Worm (Caenorhabditis elegans) whole organism, L4 larva: ENCODE data around the gene mes-6.

Experiments
- F26F4.8 ChIP-seq: fragments of 200-800 bp; sonication (Bioruptor generic); conservative IDR thresholded peaks from 2 replicates; pipeline ENCODE4 v1.3.6; 2022; ENCODE audit warnings: missing genetic modification characterization, missing compliant biosample characterization
- R02D3.7 ChIP-seq: fragments of 150-350 bp; sonication (generic microtip); optimal IDR thresholded peaks from 3 replicates; lab custom pipeline; 2014; ENCODE audit warnings: missing biosample characterization, missing genetic modification characterization
- T26A8.4 ChIP-seq: fragments of 200-800 bp; sonication (Bioruptor generic); IDR thresholded peaks from 2 replicates; pipeline ENCODE4 v1.3.6; 2022; ENCODE audit warnings: missing genetic modification characterization, missing compliant biosample characterization
- Y105C5A.15 ChIP-seq: fragments of 200-800 bp; sonication (Bioruptor generic); IDR thresholded peaks from 2 replicates; pipeline ENCODE4 v1.3.6; 2022; ENCODE audit warnings: missing genetic modification characterization, missing compliant biosample characterization
- ZK337.2 ChIP-seq: fragments of 200-800 bp; sonication (Bioruptor generic); IDR thresholded peaks from 2 replicates; pipeline ENCODE4 v1.3.6; 2022; ENCODE audit warnings: missing genetic modification reagents, missing genetic modification characterization, missing compliant biosample characterization
- aha-1 ChIP-seq: fragments of 150-350 bp; peaks from one replicate; lab custom pipeline; 2014; ENCODE audit warnings: missing biosample characterization, missing genetic modification characterization
- aly-2 ChIP-seq: sonication (generic microtip); optimal IDR thresholded peaks from 2 replicates; lab custom pipeline; 2018; ENCODE audit warnings: missing biosample characterization, missing genetic modification characterization
- attf-4 ChIP-seq: sonication (generic microtip); optimal IDR thresholded peaks from 3 replicates; lab custom pipeline; 2017; ENCODE audit warnings: missing biosample characterization, missing genetic modification characterization
- ceh-20 ChIP-seq: fragments of 200-800 bp; sonication (Bioruptor generic); IDR thresholded peaks from 2 replicates; pipeline ENCODE4 v1.3.6; 2022; ENCODE audit warnings: missing genetic modification reagents, missing genetic modification characterization, missing compliant biosample characterization
- ceh-28 ChIP-seq: fragments of 150-350 bp; optimal IDR thresholded peaks from 2 replicates; lab custom pipeline; 2014; ENCODE audit warnings: missing biosample characterization, missing genetic modification reagents, missing genetic modification characterization
- ceh-62 ChIP-seq: sonication (generic microtip); optimal IDR thresholded peaks from 2 replicates; lab custom pipeline; 2017; ENCODE audit warnings: missing biosample characterization, missing genetic modification characterization
- ceh-82 ChIP-seq: sonication (generic microtip); optimal IDR thresholded peaks from 2 replicates; lab custom pipeline; 2017; ENCODE audit warnings: missing biosample characterization, missing genetic modification characterization
- daf-16 ChIP-seq, 3 experiments: sonication (generic microtip); optimal IDR thresholded peaks; 2 replicates each; lab custom pipeline; 2016 to 2017; ENCODE audit warnings: missing genetic modification characterization in 3 of 3, missing genetic modification reagents in 3 of 3, mild to moderate bottlenecking in 2 of 3, missing compliant biosample characterization in 2 of 3, missing biosample characterization in 1 of 3, moderate library complexity in 1 of 3
- daf-19 ChIP-seq: fragments of 200-800 bp; sonication (Bioruptor generic); conservative IDR thresholded peaks from 2 replicates; pipeline ENCODE4 v1.3.6; 2022; ENCODE audit warnings: missing genetic modification characterization, missing compliant biosample characterization
- dmd-6 ChIP-seq: fragments of 200-800 bp; sonication (Bioruptor generic); IDR thresholded peaks from 2 replicates; pipeline ENCODE4 v1.3.6; 2022; ENCODE audit warnings: missing genetic modification reagents, missing genetic modification characterization, missing compliant biosample characterization
- dve-1 ChIP-seq: sonication (generic microtip); optimal IDR thresholded peaks from 2 replicates; lab custom pipeline; 2017; ENCODE audit warnings: antibody characterized with exemption, mild to moderate bottlenecking, missing genetic modification characterization, missing compliant biosample characterization; ENCODE audit not compliant: insufficient read depth
- egl-27 ChIP-seq: sonication (generic microtip); optimal IDR thresholded peaks from 3 replicates; lab custom pipeline; 2017; ENCODE audit warnings: missing biosample characterization, missing genetic modification reagents, missing genetic modification characterization
- fos-1 ChIP-seq: fragments of 150-350 bp; optimal IDR thresholded peaks from 2 replicates; lab custom pipeline; 2014; ENCODE audit warnings: missing biosample characterization, missing genetic modification characterization
- gei-8 ChIP-seq: fragments of 200-800 bp; sonication (Bioruptor generic); optimal IDR thresholded peaks from 2 replicates; lab custom pipeline; 2018; ENCODE audit warnings: mild to moderate bottlenecking, missing genetic modification characterization, missing compliant biosample characterization
- hlh-11 ChIP-seq: fragments of 200-800 bp; sonication (Bioruptor generic); optimal IDR thresholded peaks from 2 replicates; lab custom pipeline; 2018; ENCODE audit warnings: mild to moderate bottlenecking, missing genetic modification characterization, missing compliant biosample characterization
- lin-1 ChIP-seq: fragments of 200-800 bp; sonication (Bioruptor generic); IDR thresholded peaks from 2 replicates; pipeline ENCODE4 v1.3.6; 2022; ENCODE audit warnings: missing genetic modification reagents, missing genetic modification characterization, missing compliant biosample characterization
- lin-15B ChIP-seq: fragments of 150-350 bp; sonication (generic microtip); optimal IDR thresholded peaks from 3 replicates; lab custom pipeline; 2014; ENCODE audit warnings: missing biosample characterization, missing genetic modification characterization
- mdl-1 ChIP-seq, 2 experiments: fragments of 150-350 bp in 1 of 2; sonication (generic microtip) in 1 of 2; optimal IDR thresholded peaks; 2 replicates each; lab custom pipeline; 2014 to 2017; ENCODE audit warnings: missing biosample characterization in 2 of 2, missing genetic modification characterization in 2 of 2
- mep-1 ChIP-seq: fragments of 150-350 bp; sonication (generic microtip); optimal IDR thresholded peaks from 3 replicates; lab custom pipeline; 2014; ENCODE audit warnings: missing biosample characterization, missing genetic modification characterization
- mes-2 ChIP-seq: sonication (generic microtip); optimal IDR thresholded peaks from 2 replicates; lab custom pipeline; 2016; ENCODE audit warnings: missing genotype, mild to moderate bottlenecking, missing genetic modification characterization, missing compliant biosample characterization; ENCODE audit not compliant: poor library complexity, severe bottlenecking
- nhr-102 ChIP-seq: sonication (generic microtip); optimal IDR thresholded peaks from 2 replicates; lab custom pipeline; 2016; ENCODE audit warnings: mild to moderate bottlenecking, missing genetic modification characterization, moderate library complexity, missing compliant biosample characterization
- nhr-28 ChIP-seq: fragments of 150-350 bp; optimal IDR thresholded peaks from 2 replicates; lab custom pipeline; 2014; ENCODE audit warnings: missing biosample characterization, missing genetic modification characterization
- nhr-48 ChIP-seq: sonication (generic microtip); optimal IDR thresholded peaks from 2 replicates; lab custom pipeline; 2016; ENCODE audit warnings: mild to moderate bottlenecking, missing genetic modification characterization, missing compliant biosample characterization
- nhr-6 ChIP-seq: fragments of 150-350 bp; optimal IDR thresholded peaks from 2 replicates; lab custom pipeline; 2014; ENCODE audit warnings: missing biosample characterization, missing genetic modification characterization
- nhr-77 ChIP-seq: fragments of 150-350 bp; optimal IDR thresholded peaks from 2 replicates; lab custom pipeline; 2014; ENCODE audit warnings: missing biosample characterization, missing genetic modification characterization
- pha-4 ChIP-seq, 2 experiments: fragments of 150-350 bp in 1 of 2; fragments of 200-800 bp in 1 of 2; sonication (Bioruptor generic) in 1 of 2; IDR thresholded peaks in 1 of 2; optimal IDR thresholded peaks in 1 of 2; 2 replicates each; pipeline versions ENCODE4 v1.3.6 to Lab custom; 2014 to 2022; ENCODE audit warnings: missing genetic modification characterization in 2 of 2, missing genetic modification reagents in 2 of 2, missing biosample characterization in 1 of 2, missing compliant biosample characterization in 1 of 2
- php-3 ChIP-seq: fragments of 200-800 bp; sonication (Bioruptor generic); IDR thresholded peaks from 2 replicates; pipeline ENCODE4 v1.3.6; 2022; ENCODE audit warnings: missing genetic modification reagents, missing genetic modification characterization, missing compliant biosample characterization
- pqm-1 ChIP-seq: sonication (generic microtip); optimal IDR thresholded peaks from 2 replicates; lab custom pipeline; 2017; ENCODE audit warnings: missing biosample characterization, missing genetic modification characterization
- unc-39 ChIP-seq: sonication (generic microtip); optimal IDR thresholded peaks from 2 replicates; lab custom pipeline; 2017; ENCODE audit warnings: missing biosample characterization, missing genetic modification characterization
- zfp-3 ChIP-seq: fragments of 200-800 bp; sonication (Bioruptor generic); conservative IDR thresholded peaks from 2 replicates; pipeline ENCODE4 v1.3.6; 2022; ENCODE audit warnings: missing genetic modification reagents, missing genetic modification characterization, missing compliant biosample characterization

mes-6 gene

DNA sequence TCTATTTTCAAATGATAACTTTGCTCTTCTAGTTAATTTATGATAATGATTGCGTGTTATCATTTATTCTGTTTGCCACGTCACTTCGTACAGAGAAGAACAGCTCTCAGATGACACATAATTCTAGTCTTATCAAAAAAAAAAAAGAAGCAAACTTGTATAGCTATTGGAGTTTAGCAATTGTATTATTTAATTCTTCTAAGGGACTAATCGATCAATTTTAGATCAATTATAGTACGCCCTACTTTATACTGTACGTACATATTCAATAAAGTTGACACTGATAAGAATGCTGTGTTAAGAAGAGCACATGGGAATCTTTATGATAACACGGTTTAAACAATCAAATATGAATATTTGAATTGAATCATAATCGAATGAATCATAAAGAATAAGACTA lies 31.2 kb downstream of the mes-6 start:
- TF ChIP-seq aha-1 (tag; lab: Kevin White, UChicago) (peak; percentile 20), zfp-3 (GFP tag; lab: Robert Waterston, UW) (no peak), dmd-6 (peak; percentile 63; the same call in 1 of the 2 replicates), aly-2 (tag; lab: Kevin White, UChicago) (no peak), fos-1 (peak; percentile 20), nhr-28 (tag; lab: Kevin White, UChicago) (peak; percentile 74), nhr-102 (no peak), ceh-28 (tag; lab: Kevin White, UChicago) (no peak), php-3 (GFP tag; lab: Robert Waterston, UW) (peak; percentile 41; the same call in 1 of the 2 replicates), pqm-1 (peak; percentile 86), dve-1 (tag; lab: Kevin White, UChicago) (peak; percentile 27), nhr-77 (tag; lab: Kevin White, UChicago) (peak; percentile 15), ceh-62 (tag; lab: Kevin White, UChicago) (no peak), pha-4 (GFP tag; IDR thresholded peaks at IDR 0.05; lab: Robert Waterston, UW) (0 out of 2 replicates have a peak, but pooled peaks have one; percentile 38), pha-4 (tag; optimal IDR thresholded peaks at IDR 0.05; lab: Kevin White, UChicago) (no peak), nhr-6 (tag; lab: Kevin White, UChicago) (no peak), nhr-48 (tag; lab: Kevin White, UChicago) (peak; percentile 13), mep-1 (tag; lab: Kevin White, UChicago) (peak; percentile 17), daf-16 (GFP tag; optimal IDR thresholded peaks at IDR 0.05; lab: Kevin White, UChicago) (no peak), daf-16 (tag; optimal IDR thresholded peaks at IDR 0.05; lab: Kevin White, UChicago) (peak; percentile 76), F26F4.8 (GFP tag; lab: Robert Waterston, UW) (no peak), mdl-1 (tag; optimal IDR thresholded peaks at IDR 0.05; lab: Kevin White, UChicago) (peak in 1 of 2 experiments; percentile 23), lin-1 (no peak)

DNA sequence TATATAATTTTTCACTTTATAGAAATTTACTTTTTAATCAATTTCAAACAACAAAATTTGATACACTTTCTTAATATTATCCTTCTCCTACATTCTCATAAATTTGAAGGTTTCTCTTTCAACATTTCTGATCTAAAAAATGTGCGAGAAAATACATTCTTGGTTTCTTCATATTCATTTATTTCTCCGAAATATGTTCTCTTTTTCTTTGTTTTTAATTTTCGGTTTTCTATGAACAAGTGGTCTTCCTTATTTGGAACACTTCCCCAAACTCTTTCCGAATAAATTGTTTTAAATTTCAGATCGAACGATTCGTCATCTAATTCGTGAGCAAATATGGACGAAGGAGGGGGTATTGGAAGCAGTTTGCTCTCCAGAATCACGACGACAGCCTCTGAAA lies 48.0 kb downstream of the mes-6 start, which contains the start of gene npr-22:
npr-22 (plus strand) TSS at position 301 of the 400 bp plus-strand sequence.
- TF ChIP-seq aha-1 (tag; lab: Kevin White, UChicago) (no peak), gei-8 (no peak), ceh-28 (tag; lab: Kevin White, UChicago) (no peak), unc-39 (tag; lab: Kevin White, UChicago) (no peak), mes-2 (tag; lab: Kevin White, UChicago) (no peak), fos-1 (no peak), hlh-11 (tag; lab: Kevin White, UChicago) (no peak), attf-4 (tag; lab: Kevin White, UChicago) (no peak), ceh-82 (no peak), Y105C5A.15 (GFP tag; lab: Robert Waterston, UW) (no peak), T26A8.4 (GFP tag; lab: Robert Waterston, UW) (no peak), egl-27 (tag; lab: Kevin White, UChicago) (no peak), lin-1 (no peak), daf-19 (GFP tag; lab: Robert Waterston, UW) (no peak), ceh-20 (GFP tag; lab: Robert Waterston, UW) (no peak), R02D3.7 (no peak), lin-15B (tag; lab: Kevin White, UChicago) (no peak), ZK337.2 (GFP tag; lab: Robert Waterston, UW) (no peak)
- TF ChIP-seq, all 104 proteins: peak for 0
